Worm (Caenorhabditis elegans): ENCODE data around the gene R07E5.17.

DNA sequence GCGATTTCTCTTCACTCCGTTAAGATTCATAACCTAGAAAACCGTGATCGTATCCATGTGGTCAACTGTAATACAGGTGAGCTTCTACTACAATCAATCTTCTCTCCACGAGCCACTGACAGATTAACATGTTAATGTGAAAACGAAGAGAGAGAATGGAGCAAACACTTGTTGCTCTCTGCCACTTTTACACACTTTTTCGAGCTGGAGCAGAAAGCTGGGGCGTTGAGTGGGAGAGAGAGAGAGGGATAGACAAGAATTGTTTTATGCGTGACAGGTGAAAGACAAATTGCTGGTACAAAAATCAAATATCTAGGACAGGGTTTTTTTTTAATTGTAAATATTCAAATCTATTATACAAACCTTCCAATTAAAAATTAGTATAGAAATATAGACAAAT lies 45.9 kb downstream of the R07E5.17 start:
- TF ChIP-seq nhr-12 (tag; optimal IDR thresholded peaks at IDR 0.05) (no peak), unc-62 (GFP tag; optimal IDR thresholded peaks at IDR 0.05) (peak; percentile 98)

Data from whole organism, mixed stage, embryonic.